Fruit fly (Drosophila melanogaster): ENCODE results near the gene slam.

DNA sequence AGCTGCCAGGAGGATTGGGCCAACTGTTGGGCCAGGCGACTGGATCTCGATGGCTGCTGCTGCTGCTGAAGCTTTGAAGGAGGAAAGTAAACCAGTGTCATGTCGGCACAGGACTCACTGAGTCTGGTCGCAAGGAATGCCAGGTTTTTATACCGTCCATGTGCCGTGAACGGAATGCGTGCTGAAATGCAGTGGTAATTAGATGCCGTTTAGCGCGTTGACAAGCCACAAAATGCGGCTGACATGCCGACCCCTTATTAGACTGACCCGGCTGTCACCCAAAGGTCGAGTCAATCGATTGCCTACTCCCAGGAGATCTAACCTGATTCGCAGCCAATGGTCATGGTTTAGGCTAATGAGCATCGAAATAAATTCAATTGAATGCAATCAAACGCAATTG is 18.0 kb upstream of the slam start, which contains the start of gene ppk7:
- TF ChIP-seq CG12768 (GFP tag; optimal IDR thresholded peaks at IDR 0.05) (no peak), cic (GFP tag; optimal IDR thresholded peaks at IDR 0.05) (no peak), tj (GFP tag; optimal IDR thresholded peaks at IDR 0.05) (no peak), bab1 (GFP tag; optimal IDR thresholded peaks at IDR 0.05) (no peak), Mnt (GFP tag; optimal IDR thresholded peaks at IDR 0.05) (no peak), Hr96 (GFP tag; optimal IDR thresholded peaks at IDR 0.05) (no peak), toe (GFP tag; optimal IDR thresholded peaks at IDR 0.05) (no peak), CG11617 (GFP tag; optimal IDR thresholded peaks at IDR 0.05) (no peak), ovo (GFP tag; optimal IDR thresholded peaks at IDR 0.05) (no peak), CG14711 (tag; optimal IDR thresholded peaks at IDR 0.05) (no peak), CG7045 (GFP tag; optimal IDR thresholded peaks at IDR 0.05) (no peak), CG7101 (tag; optimal IDR thresholded peaks at IDR 0.05) (no peak), CG1620 (GFP tag; optimal IDR thresholded peaks at IDR 0.05) (no peak), CG33017 (tag; optimal IDR thresholded peaks at IDR 0.05) (no peak)
